Worm (Caenorhabditis elegans) whole organism, young adult: ENCODE results near the gene C01C4.2.
A peak's percentile ranks its signal among the peaks of the same experiment; 100 is the strongest.

Experiments used
- B0261.1 ChIP-seq: sonication (generic microtip); optimal IDR thresholded peaks from 2 replicates; lab custom pipeline; 2016; ENCODE audit warnings: mild to moderate bottlenecking, missing genetic modification characterization, moderate library complexity, missing compliant biosample characterization
- F55B11.4 ChIP-seq: sonication (generic microtip); optimal IDR thresholded peaks from 2 replicates; lab custom pipeline; 2016; ENCODE audit warnings: missing compliant biosample characterization, missing genetic modification characterization, borderline replicate concordance; ENCODE audit not compliant: insufficient read depth
- K11D2.4 ChIP-seq: fragments of 200-800 bp; sonication (Bioruptor generic); IDR thresholded peaks from 2 replicates; pipeline ENCODE4 v1.3.6; 2022; ENCODE audit warnings: missing genetic modification reagents, missing genetic modification characterization, missing compliant biosample characterization
- K12H6.12 ChIP-seq: fragments of 200-800 bp; sonication (Bioruptor generic); optimal IDR thresholded peaks from 2 replicates; lab custom pipeline; 2018; ENCODE audit warnings: mild to moderate bottlenecking, missing genetic modification characterization, missing compliant biosample characterization
- T07F8.4 ChIP-seq: sonication (generic microtip); optimal IDR thresholded peaks from 2 replicates; lab custom pipeline; 2016; ENCODE audit warnings: mild to moderate bottlenecking, missing genetic modification characterization, moderate library complexity, missing compliant biosample characterization
- Y56A3A.18 ChIP-seq: fragments of 200-800 bp; sonication (Bioruptor generic); IDR thresholded peaks from 2 replicates; pipeline ENCODE4 v1.3.6; 2022; ENCODE audit warnings: missing genetic modification reagents, missing genetic modification characterization, missing compliant biosample characterization
- aptf-3 ChIP-seq: fragments of 200-800 bp; sonication (Bioruptor generic); IDR thresholded peaks from 2 replicates; pipeline ENCODE4 v1.3.6; 2022; ENCODE audit warnings: missing genetic modification characterization, missing compliant biosample characterization
- atf-7 ChIP-seq: sonication (generic microtip); optimal IDR thresholded peaks from 2 replicates; lab custom pipeline; 2017; ENCODE audit warnings: mild to moderate bottlenecking, missing genetic modification characterization, missing compliant biosample characterization
- cebp-1 ChIP-seq, 2 experiments: fragments of 200-800 bp in 1 of 2; sonication (Bioruptor generic) in 1 of 2; sonication (generic microtip) in 1 of 2; IDR thresholded peaks in 1 of 2; optimal IDR thresholded peaks in 1 of 2; 2 replicates each; pipeline versions ENCODE4 v1.3.6 to Lab custom; 2017 to 2022; ENCODE audit warnings: missing compliant biosample characterization in 2 of 2, missing genetic modification characterization in 2 of 2, mild to moderate bottlenecking in 1 of 2, missing genetic modification reagents in 1 of 2, moderate library complexity in 1 of 2
- ceh-27 ChIP-seq: fragments of 200-800 bp; sonication (Bioruptor generic); optimal IDR thresholded peaks from 2 replicates; lab custom pipeline; 2018; ENCODE audit warnings: mild to moderate bottlenecking, missing genetic modification characterization, moderate library complexity, missing compliant biosample characterization
- ceh-58 ChIP-seq: fragments of 200-800 bp; sonication (Bioruptor generic); IDR thresholded peaks from 2 replicates; pipeline ENCODE4 v1.3.6; 2022; ENCODE audit warnings: missing genetic modification characterization, missing compliant biosample characterization
- chd-7 ChIP-seq: sonication (generic microtip); optimal IDR thresholded peaks from 2 replicates; lab custom pipeline; 2016; ENCODE audit warnings: mild to moderate bottlenecking, missing genetic modification characterization, moderate library complexity, missing compliant biosample characterization
- egl-18 ChIP-seq: fragments of 200-800 bp; sonication (Bioruptor generic); IDR thresholded peaks from 2 replicates; pipeline ENCODE4 v1.3.6; 2022; ENCODE audit warnings: missing genetic modification reagents, missing genetic modification characterization, missing compliant biosample characterization
- gei-17 ChIP-seq: fragments of 200-800 bp; sonication (Bioruptor generic); optimal IDR thresholded peaks from 2 replicates; lab custom pipeline; 2018; ENCODE audit warnings: mild to moderate bottlenecking, missing genetic modification characterization, missing compliant biosample characterization
- hmg-1.2 ChIP-seq: fragments of 200-800 bp; sonication (Bioruptor generic); IDR thresholded peaks from 2 replicates; pipeline ENCODE4 v1.3.6; 2022; ENCODE audit warnings: missing genetic modification reagents, missing genetic modification characterization, missing compliant biosample characterization
- hrde-1 ChIP-seq: sonication (generic microtip); optimal IDR thresholded peaks from 2 replicates; lab custom pipeline; 2016; ENCODE audit warnings: missing genetic modification characterization, mild to moderate bottlenecking, missing compliant biosample characterization, moderate library complexity, missing genotype, missing genetic modification reagents, borderline replicate concordance
- let-607 ChIP-seq, 2 experiments: fragments of 200-800 bp in 1 of 2; sonication (Bioruptor generic) in 1 of 2; sonication (generic microtip) in 1 of 2; optimal IDR thresholded peaks; 2 replicates each; lab custom pipeline; 2016 to 2018; ENCODE audit warnings: mild to moderate bottlenecking in 2 of 2, missing compliant biosample characterization in 2 of 2, missing genetic modification characterization in 2 of 2, moderate library complexity in 2 of 2, missing genotype in 1 of 2
- lin-35 ChIP-seq, 3 experiments: fragments of 150-350 bp in 2 of 3; sonication (generic microtip) in 1 of 3; optimal IDR thresholded peaks; 2 replicates each; lab custom pipeline; 2014 to 2018; ENCODE audit warnings: missing biosample characterization in 3 of 3, missing genetic modification characterization in 3 of 3, missing genetic modification reagents in 3 of 3
- lin-40 ChIP-seq: sonication (generic microtip); optimal IDR thresholded peaks from 2 replicates; lab custom pipeline; 2016; ENCODE audit warnings: missing genetic modification characterization, mild to moderate bottlenecking, missing compliant biosample characterization, missing genotype, missing genetic modification reagents
- lsy-27 ChIP-seq: sonication (generic microtip); optimal IDR thresholded peaks from 2 replicates; lab custom pipeline; 2017; ENCODE audit warnings: missing genetic modification characterization, mild to moderate bottlenecking, missing compliant biosample characterization, antibody characterized with exemption, missing genotype, borderline replicate concordance; ENCODE audit not compliant: insufficient read depth
- mxl-1 ChIP-seq: sonication (generic microtip); optimal IDR thresholded peaks from 2 replicates; lab custom pipeline; 2016; ENCODE audit warnings: missing genetic modification characterization, missing compliant biosample characterization
- nfya-2 ChIP-seq: fragments of 200-800 bp; sonication (Bioruptor generic); IDR thresholded peaks from 2 replicates; pipeline ENCODE4 v1.3.6; 2022; ENCODE audit warnings: missing genetic modification reagents, missing genetic modification characterization, missing compliant biosample characterization
- nhr-27 ChIP-seq: fragments of 200-800 bp; sonication (Bioruptor generic); optimal IDR thresholded peaks from 2 replicates; lab custom pipeline; 2018; ENCODE audit warnings: mild to moderate bottlenecking, missing genetic modification characterization, moderate library complexity, missing compliant biosample characterization
- pbrm-1 ChIP-seq: fragments of 200-800 bp; sonication (Bioruptor generic); IDR thresholded peaks from 2 replicates; pipeline ENCODE4 v1.3.6; 2022; ENCODE audit warnings: missing genetic modification reagents, missing genetic modification characterization, missing compliant biosample characterization
- rcor-1 ChIP-seq: fragments of 200-800 bp; sonication (Bioruptor generic); IDR thresholded peaks from 2 replicates; pipeline ENCODE4 v1.3.6; 2022; ENCODE audit warnings: missing genetic modification reagents, missing genetic modification characterization, missing compliant biosample characterization
- repo-1 ChIP-seq: sonication (generic microtip); optimal IDR thresholded peaks from 2 replicates; lab custom pipeline; 2017; ENCODE audit warnings: mild to moderate bottlenecking, missing genetic modification characterization, missing compliant biosample characterization
- snpc-3.4 ChIP-seq: sonication (generic microtip); optimal IDR thresholded peaks from 2 replicates; lab custom pipeline; 2017; ENCODE audit warnings: missing genetic modification characterization, mild to moderate bottlenecking, missing compliant biosample characterization, antibody characterized with exemption, moderate library complexity, missing genotype, missing genetic modification reagents
- sptf-2 ChIP-seq: fragments of 200-800 bp; sonication (Bioruptor generic); optimal IDR thresholded peaks from 2 replicates; lab custom pipeline; 2018; ENCODE audit warnings: mild to moderate bottlenecking, missing genetic modification characterization, missing compliant biosample characterization
- tbp1 ChIP-seq: fragments of 200-800 bp; sonication (Bioruptor generic); optimal IDR thresholded peaks from 2 replicates; lab custom pipeline; 2018; ENCODE audit warnings: mild to moderate bottlenecking, missing genetic modification characterization, missing compliant biosample characterization
- xnd-1 ChIP-seq: sonication (generic microtip); optimal IDR thresholded peaks from 2 replicates; lab custom pipeline; 2016; ENCODE audit warnings: missing genotype, missing genetic modification reagents, missing genetic modification characterization, missing compliant biosample characterization
- zfh-2 ChIP-seq: fragments of 200-800 bp; sonication (Bioruptor generic); conservative IDR thresholded peaks from 2 replicates; pipeline ENCODE4 v1.3.6; 2022; ENCODE audit warnings: missing genetic modification reagents, missing genetic modification characterization, missing compliant biosample characterization
- ztf-18 ChIP-seq: sonication (generic microtip); optimal IDR thresholded peaks from 2 replicates; lab custom pipeline; 2016; ENCODE audit warnings: missing genotype, mild to moderate bottlenecking, missing genetic modification characterization, missing compliant biosample characterization

Gene C01C4.2

DNA sequence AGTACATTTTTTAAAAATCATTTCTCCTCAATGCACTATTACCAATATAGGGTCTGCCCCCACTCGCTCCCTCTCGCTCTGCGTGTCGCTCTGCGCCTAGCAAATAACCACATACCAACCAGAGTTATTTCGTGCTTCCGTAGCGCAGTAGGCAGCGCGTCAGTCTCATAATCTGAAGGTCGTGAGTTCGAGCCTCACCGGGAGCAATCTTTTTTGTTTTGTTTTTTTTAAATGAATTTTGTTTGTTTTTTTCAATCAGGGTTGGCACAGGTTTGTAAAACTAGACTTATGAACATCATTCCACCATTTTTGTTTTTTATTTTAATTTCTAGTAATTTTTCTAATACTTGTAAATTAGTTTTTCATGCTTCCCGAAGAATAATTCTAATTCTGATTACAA lies 17.3 kb upstream of the C01C4.2 start (continued):
- peak; percentile 77 for TF ChIP-seq rcor-1 (GFP tag; lab: Robert Waterston, UW)
- peak; percentile 1 for TF ChIP-seq sptf-2 (GFP tag; lab: Kevin White, UChicago)
- TF ChIP-seq ceh-58 (GFP tag; lab: Robert Waterston, UW), result no peak
- TF ChIP-seq nfya-2, result no peak
- TF ChIP-seq chd-7 (tag; lab: Kevin White, UChicago), result peak; percentile 78
- TF ChIP-seq pbrm-1 (GFP tag; lab: Robert Waterston, UW), result peak; percentile 93
- TF ChIP-seq hrde-1 (tag; lab: Kevin White, UChicago), result peak; percentile 44

DNA sequence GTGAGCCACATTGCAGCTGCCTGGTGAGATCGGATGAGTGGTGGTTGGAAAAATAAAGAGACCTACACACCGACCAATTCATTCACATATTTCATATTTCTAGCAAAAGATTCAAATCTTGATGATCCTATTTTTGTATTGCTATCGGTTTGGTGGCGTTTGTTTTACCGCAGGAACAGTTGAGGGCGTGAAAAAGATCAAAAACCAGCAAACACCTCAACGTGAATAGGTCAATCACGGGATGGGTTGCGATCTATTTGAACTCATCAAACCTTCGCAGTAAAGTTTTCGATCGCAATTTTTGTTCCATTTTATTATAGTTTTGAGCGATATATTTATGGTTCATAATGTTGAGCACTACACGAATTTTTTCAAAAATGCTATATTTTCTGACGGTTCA lies 13.0 kb upstream of the C01C4.2 start:
- TF ChIP-seq egl-18 (GFP tag; lab: Robert Waterston, UW) (no peak), repo-1 (tag; lab: Kevin White, UChicago) (no peak), lin-35 (GFP tag; optimal IDR thresholded peaks at IDR 0.05; lab: Kevin White, UChicago) (no peak), let-607 (tag; optimal IDR thresholded peaks at IDR 0.05; lab: Kevin White, UChicago) (no peak), nfya-2 (no peak)
- TF ChIP-seq, all 124 proteins: peak for 0

DNA sequence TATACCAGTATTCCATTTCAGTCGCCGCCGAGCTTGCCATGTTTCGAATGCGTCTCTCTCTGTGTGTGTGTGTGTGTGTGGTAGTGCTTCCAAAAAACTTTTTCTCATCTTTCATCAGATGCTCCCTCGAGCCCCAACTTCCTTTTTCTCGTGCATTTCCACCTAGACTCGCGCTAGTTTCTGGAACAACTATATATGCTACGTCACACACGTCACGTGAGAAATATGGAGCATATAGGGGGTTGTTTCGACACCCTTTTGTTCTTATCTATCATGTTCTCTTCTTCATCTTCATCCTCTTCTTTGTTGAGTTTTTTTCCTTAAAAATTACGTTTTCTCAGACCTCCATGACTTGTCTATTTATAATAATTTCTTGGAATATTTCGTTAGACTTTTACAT lies 9.6 kb upstream of the C01C4.2 start:
- TF ChIP-seq cebp-1 (GFP tag; IDR thresholded peaks at IDR 0.05; lab: Robert Waterston, UW) (no peak), cebp-1 (tag; optimal IDR thresholded peaks at IDR 0.05; lab: Kevin White, UChicago) (peak; percentile 28), lin-40 (tag; lab: Kevin White, UChicago) (no peak)

DNA sequence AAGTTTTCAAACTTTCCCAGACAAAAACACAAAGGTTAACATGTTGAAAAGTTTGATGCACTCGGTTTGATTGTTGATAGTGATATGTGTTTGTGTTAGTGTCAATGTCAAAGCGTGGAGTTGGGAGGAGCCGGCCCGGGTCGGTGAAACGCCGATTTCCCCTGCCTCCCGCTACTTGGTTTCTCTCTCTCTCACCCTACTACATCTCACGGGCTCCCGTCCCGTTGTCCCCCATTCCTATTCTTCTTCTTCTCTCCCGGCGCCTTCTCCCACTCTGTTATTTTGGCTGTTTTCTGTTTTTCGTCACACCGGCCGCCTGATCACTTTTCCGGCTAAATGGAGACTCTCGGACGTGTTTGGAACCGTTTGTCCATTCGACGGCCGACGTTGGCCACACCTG lies 8.6 kb upstream of the C01C4.2 start:
- TF ChIP-seq ztf-18 (no peak), zfh-2 (peak; percentile 70)

DNA sequence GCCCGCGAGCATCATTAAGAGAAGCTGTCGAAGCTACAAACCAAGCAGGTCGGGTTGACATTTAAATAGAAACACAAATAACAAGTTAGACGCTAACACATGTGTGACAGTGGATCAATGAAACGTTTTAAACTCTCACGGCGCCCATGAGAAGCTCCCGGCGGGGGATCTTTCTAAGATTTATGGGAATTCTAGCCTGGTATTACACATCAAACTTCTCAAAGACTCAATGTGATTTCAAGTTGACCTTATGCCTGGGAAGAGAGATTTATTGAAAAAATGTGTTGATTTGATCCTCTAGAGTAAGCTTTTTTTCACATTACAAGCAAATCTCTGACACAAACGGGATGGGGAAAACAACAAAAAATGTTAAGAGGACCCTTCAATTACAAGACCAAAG lies 5.2 kb upstream of the C01C4.2 start:
- TF ChIP-seq T07F8.4, result no peak
- TF ChIP-seq hmg-1.2 (GFP tag; lab: Robert Waterston, UW), result no peak
- TF ChIP-seq xnd-1 (tag; lab: Kevin White, UChicago), result no peak
- no peak for TF ChIP-seq aptf-3 (GFP tag; lab: Robert Waterston, UW)
- TF ChIP-seq gei-17 (GFP tag; lab: Kevin White, UChicago), result no peak
- TF ChIP-seq Y56A3A.18 (GFP tag; lab: Robert Waterston, UW), result no peak
- TF ChIP-seq tbp1 (GFP tag; lab: Kevin White, UChicago), result no peak
- no peak for TF ChIP-seq ceh-27 (GFP tag; lab: Kevin White, UChicago)
- TF ChIP-seq atf-7 (tag; lab: Kevin White, UChicago), result no peak

DNA sequence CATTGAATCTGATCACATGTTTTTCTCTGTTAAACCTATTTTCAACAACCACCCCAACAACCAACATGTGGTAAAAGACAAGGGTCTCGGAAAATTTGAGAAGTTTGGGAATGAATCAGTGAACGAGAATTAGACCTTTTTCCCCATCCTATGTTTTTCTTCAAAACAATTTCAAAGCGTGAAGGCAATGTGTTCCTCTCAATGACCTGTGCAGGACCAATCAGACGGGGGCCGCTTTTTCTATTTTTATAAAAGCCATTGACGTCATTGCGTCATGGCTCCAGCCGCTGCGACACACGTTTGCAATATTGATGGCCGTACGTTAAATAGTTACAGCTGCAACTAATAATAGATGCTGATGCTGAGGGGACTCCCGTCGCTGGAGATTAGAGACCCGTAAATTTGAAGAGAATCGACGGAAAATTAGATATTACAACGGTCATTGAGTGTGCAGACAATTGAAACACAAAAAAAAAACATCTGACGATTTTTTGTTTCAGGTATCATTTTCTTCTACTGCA lies 3.3 kb upstream of the C01C4.2 start:
- TF ChIP-seq K12H6.12 (tag; lab: Kevin White, UChicago), result peak; percentile 27
- 0 out of 2 replicates have a peak, but pooled peaks have one; percentile 13 for TF ChIP-seq K11D2.4
- TF ChIP-seq mxl-1 (tag; lab: Kevin White, UChicago), result no peak
- TF ChIP-seq, all 124 proteins: peak for 2

DNA sequence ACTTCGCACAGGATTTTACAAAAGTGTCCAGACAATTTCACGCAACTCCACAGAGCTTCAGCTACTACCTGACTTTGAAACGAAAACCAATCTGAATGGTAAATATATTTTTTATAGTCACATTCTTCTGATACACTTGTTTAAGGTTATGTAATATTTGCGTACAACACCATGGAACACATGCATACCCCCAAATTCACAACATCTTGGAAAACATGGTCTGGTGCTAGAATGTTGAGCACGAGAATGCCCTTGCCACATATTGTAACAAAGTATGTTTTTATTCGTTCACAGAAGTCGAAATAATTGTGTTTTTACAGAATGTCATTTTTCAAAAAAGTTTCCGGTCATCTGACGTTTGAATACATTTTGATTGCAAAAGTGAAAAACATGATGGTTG lies 938 bp downstream of the C01C4.2 start:
- no peak for TF ChIP-seq B0261.1 (tag; lab: Kevin White, UChicago)
- no peak for TF ChIP-seq T07F8.4
- no peak for TF ChIP-seq rcor-1 (GFP tag; lab: Robert Waterston, UW)
- no peak for TF ChIP-seq lsy-27
- no peak for TF ChIP-seq chd-7 (tag; lab: Kevin White, UChicago)
- no peak for TF ChIP-seq nhr-27
- TF ChIP-seq snpc-3.4 (tag; lab: Kevin White, UChicago), result no peak
- no peak for TF ChIP-seq lin-40 (tag; lab: Kevin White, UChicago)
- TF ChIP-seq F55B11.4 (tag; lab: Kevin White, UChicago), result no peak
